Fruit fly (Drosophila melanogaster) whole organism, wandering third instar larva: Measurements from ENCODE around the gene bbg.

Experiments
- Abd-B ChIP-seq: fragments of >200 bp; optimal IDR thresholded peaks from 2 replicates; lab custom pipeline; 2017; ENCODE audit warnings: missing biosample characterization, missing genetic modification characterization
- CG32264 ChIP-seq: fragments of 200-800 bp; sonication (Bioruptor generic); optimal IDR thresholded peaks from 2 replicates; lab custom pipeline; 2016; ENCODE audit warnings: missing biosample characterization, missing genetic modification characterization
- Dif ChIP-seq: fragments of 200-275, 200-300 bp; sonication (Bioruptor generic); optimal IDR thresholded peaks from 2 replicates; lab custom pipeline; 2018; ENCODE audit warnings: missing biosample characterization, missing genetic modification characterization; ENCODE audit not compliant: partially characterized antibody
- GATAd ChIP-seq: sonication (Bioruptor generic); optimal IDR thresholded peaks from 2 replicates; lab custom pipeline; 2016; ENCODE audit warnings: missing biosample characterization, missing genetic modification characterization
- HLH106 ChIP-seq: fragments of 200-800 bp; optimal IDR thresholded peaks from 3 replicates; lab custom pipeline; 2019; ENCODE audit warnings: missing biosample characterization, mild to moderate bottlenecking, missing genetic modification characterization, moderate library complexity
- Hnf4 ChIP-seq: fragments of 200-800 bp; sonication (Bioruptor generic); optimal IDR thresholded peaks from 2 replicates; lab custom pipeline; 2016; ENCODE audit warnings: missing biosample characterization, mild to moderate bottlenecking, missing genetic modification characterization
- Hr78 ChIP-seq: fragments of >200 bp; optimal IDR thresholded peaks from 2 replicates; lab custom pipeline; 2017; ENCODE audit warnings: missing biosample characterization, missing genetic modification characterization
- Hr83 ChIP-seq: fragments of 200-300 bp; sonication (Bioruptor generic); optimal IDR thresholded peaks from 2 replicates; lab custom pipeline; 2016; ENCODE audit warnings: missing biosample characterization, mild to moderate bottlenecking, missing genetic modification characterization, moderate library complexity; ENCODE audit not compliant: poor library complexity, severe bottlenecking
- Jra ChIP-seq: sonication (Bioruptor generic); optimal IDR thresholded peaks from 2 replicates; lab custom pipeline; 2016; ENCODE audit warnings: missing biosample characterization, missing genetic modification characterization
- Myc ChIP-seq: fragments of >200 bp; optimal IDR thresholded peaks from 2 replicates; lab custom pipeline; 2017
- N ChIP-seq: fragments of >200 bp; optimal IDR thresholded peaks from 2 replicates; lab custom pipeline; 2018; ENCODE audit warnings: missing biosample characterization, missing external identifiers, missing genetic modification characterization
- OdsH ChIP-seq: fragments of 200-800 bp; sonication (Bioruptor generic); optimal IDR thresholded peaks from 2 replicates; lab custom pipeline; 2016; ENCODE audit warnings: missing biosample characterization, mild to moderate bottlenecking, missing genetic modification characterization
- Rel ChIP-seq, 2 experiments: fragments of 200-800 bp; sonication (Bioruptor generic) in 1 of 2; optimal IDR thresholded peaks; 2 replicates in 1 of 2; 3 replicates in 1 of 2; lab custom pipeline; 2016 to 2019; ENCODE audit warnings: mild to moderate bottlenecking in 2 of 2, missing biosample characterization in 2 of 2, missing genetic modification characterization in 2 of 2, moderate library complexity in 1 of 2
- Sp1 ChIP-seq: fragments of 200-800 bp; sonication (Bioruptor generic); optimal IDR thresholded peaks from 3 replicates; lab custom pipeline; 2019; ENCODE audit warnings: missing biosample characterization, mild to moderate bottlenecking, missing genetic modification characterization, moderate library complexity
- Vsx2 ChIP-seq: fragments of 200-300, 225-300 bp; sonication (Bioruptor generic); optimal IDR thresholded peaks from 2 replicates; lab custom pipeline; 2018; ENCODE audit warnings: missing biosample characterization, missing genetic modification characterization; ENCODE audit not compliant: partially characterized antibody
- br ChIP-seq: fragments of 200-800 bp; sonication (Bioruptor generic); optimal IDR thresholded peaks from 2 replicates; lab custom pipeline; 2016; ENCODE audit warnings: missing biosample characterization, missing genetic modification characterization
- brk ChIP-seq: fragments of 200-800 bp; sonication (Bioruptor generic); optimal IDR thresholded peaks from 2 replicates; lab custom pipeline; 2016; ENCODE audit warnings: missing biosample characterization, mild to moderate bottlenecking, missing genetic modification characterization
- dl ChIP-seq, 2 experiments: fragments of 175-275, 200-275 bp in 1 of 2; fragments of 200-275 bp in 1 of 2; sonication (Bioruptor generic); optimal IDR thresholded peaks; lab custom pipeline; 2018; ENCODE audit warnings: mild to moderate bottlenecking in 2 of 2, missing biosample characterization in 2 of 2, missing genetic modification characterization in 2 of 2, moderate library complexity in 2 of 2; ENCODE audit not compliant: partially characterized antibody in 2 of 2, insufficient read depth in 1 of 2
- dmrt93B ChIP-seq: fragments of 200-800 bp; sonication (Bioruptor generic); optimal IDR thresholded peaks from 2 replicates; lab custom pipeline; 2018; ENCODE audit warnings: missing biosample characterization, mild to moderate bottlenecking, missing genetic modification characterization
- ey ChIP-seq: fragments of 200-800 bp; sonication (Bioruptor generic); optimal IDR thresholded peaks from 2 replicates; lab custom pipeline; 2016; ENCODE audit warnings: missing biosample characterization, missing genetic modification characterization
- foxo ChIP-seq, 2 experiments: fragments of 200-800 bp; sonication (Bioruptor generic); optimal IDR thresholded peaks; 2 replicates in 1 of 2; 3 replicates in 1 of 2; lab custom pipeline; 2016 to 2017; ENCODE audit warnings: missing biosample characterization in 2 of 2, missing genetic modification characterization in 2 of 2
- fru ChIP-seq: fragments of 200-800 bp; sonication (Bioruptor generic); optimal IDR thresholded peaks from 3 replicates; lab custom pipeline; 2016; ENCODE audit warnings: missing biosample characterization, mild to moderate bottlenecking, missing genetic modification characterization
- h ChIP-seq: fragments of 200-800 bp; sonication (Bioruptor generic); optimal IDR thresholded peaks from 3 replicates; lab custom pipeline; 2016; ENCODE audit warnings: missing biosample characterization, mild to moderate bottlenecking, missing genetic modification characterization
- jim ChIP-seq: fragments of 175-275, 200-325 bp; sonication (Bioruptor generic); optimal IDR thresholded peaks from 2 replicates; lab custom pipeline; 2016; ENCODE audit warnings: missing biosample characterization, mild to moderate bottlenecking, missing genetic modification characterization
- pan ChIP-seq: fragments of >200 bp; optimal IDR thresholded peaks from 2 replicates; lab custom pipeline; 2017
- psq ChIP-seq: fragments of 200-800 bp; sonication (Bioruptor generic); optimal IDR thresholded peaks from 3 replicates; lab custom pipeline; 2017; ENCODE audit warnings: missing biosample characterization, mild to moderate bottlenecking, missing genetic modification characterization, moderate library complexity
- rgr ChIP-seq: fragments of 200-800 bp; sonication (Bioruptor generic); optimal IDR thresholded peaks from 3 replicates; lab custom pipeline; 2016; ENCODE audit warnings: missing biosample characterization, mild to moderate bottlenecking, missing genetic modification characterization
- sage ChIP-seq: fragments of 200-800 bp; sonication (Bioruptor generic); optimal IDR thresholded peaks from 2 replicates; lab custom pipeline; 2016; ENCODE audit warnings: missing biosample characterization, mild to moderate bottlenecking, missing genetic modification characterization
- tai ChIP-seq: sonication (Bioruptor generic); optimal IDR thresholded peaks from 2 replicates; lab custom pipeline; 2016; ENCODE audit warnings: missing biosample characterization, missing genetic modification characterization
- usp ChIP-seq: fragments of >200 bp; optimal IDR thresholded peaks from 2 replicates; lab custom pipeline; 2017; ENCODE audit warnings: missing biosample characterization, missing genetic modification characterization
- woc ChIP-seq: sonication (Bioruptor generic); optimal IDR thresholded peaks from 2 replicates; lab custom pipeline; 2016; ENCODE audit warnings: missing biosample characterization, mild to moderate bottlenecking, missing genetic modification characterization

The bbg gene

DNA sequence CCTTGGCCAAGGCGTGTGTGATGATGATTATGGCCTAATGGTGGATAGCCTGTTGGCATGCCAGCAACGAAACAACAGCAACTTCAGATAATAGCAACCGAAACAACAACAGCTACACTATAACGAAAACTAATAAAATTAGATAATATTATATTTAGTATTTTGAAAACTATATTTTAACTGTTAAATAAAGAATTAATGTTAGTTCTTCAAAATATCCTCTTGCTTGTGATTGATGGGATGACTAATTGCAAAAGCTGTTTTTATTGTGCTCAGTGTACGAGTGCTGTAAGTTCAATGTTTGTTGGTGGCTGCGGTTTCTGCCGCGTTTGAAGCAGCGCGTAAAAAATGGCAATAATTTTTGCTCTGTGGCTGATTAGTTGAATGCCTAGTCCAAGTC, 73.8 kb downstream of the bbg start:
- TF ChIP-seq Sp1 (GFP tag; lab: Kevin White, UChicago), result no peak

dm6 chr3L:14461065-14461464, 75.0 kb downstream of the bbg start:
- TF ChIP-seq GATAd (GFP tag; lab: Kevin White, UChicago), result no peak

dm6 chr3L:14456898-14457297, 79.2 kb downstream of the bbg start:
- TF ChIP-seq h (GFP tag; lab: Kevin White, UChicago) (no peak), woc (GFP tag; lab: Kevin White, UChicago) (no peak), usp (GFP tag; lab: Kevin White, UChicago) (no peak), Jra (no peak), fru (GFP tag; lab: Kevin White, UChicago) (no peak)

DNA sequence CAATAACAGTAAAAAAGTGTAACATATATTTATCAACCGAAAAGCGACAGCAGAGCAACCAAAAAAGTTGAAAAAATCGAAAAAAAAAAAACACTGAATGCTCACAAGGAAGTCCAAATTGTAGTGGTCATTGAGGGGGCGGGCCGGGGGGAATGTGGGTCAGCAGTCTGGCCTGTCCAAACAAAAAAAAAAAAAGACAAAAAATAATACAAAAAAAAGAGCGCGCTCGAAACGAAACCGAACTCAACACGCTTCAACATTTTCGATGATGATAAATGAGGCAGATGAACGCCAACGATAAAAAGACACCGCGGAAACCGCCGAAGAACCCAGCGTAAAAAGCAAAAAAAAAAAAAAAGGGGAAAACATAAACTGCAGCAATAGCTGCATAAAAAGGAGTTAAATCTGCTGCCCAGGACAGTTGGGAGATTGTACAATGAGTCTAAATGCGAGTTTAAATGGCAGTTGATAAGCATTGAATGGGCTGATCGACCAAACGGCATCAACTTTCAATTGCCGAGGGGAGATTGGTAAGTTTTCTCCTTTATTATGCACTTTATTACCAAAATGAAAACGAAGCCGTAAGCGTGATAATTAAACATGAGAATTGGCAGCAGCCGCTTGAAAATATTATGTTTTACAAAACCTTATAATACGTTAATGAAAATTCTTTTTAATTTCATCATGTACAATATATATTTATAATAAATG, 80.0 kb downstream of the bbg start:
- TF ChIP-seq Hr78 (no peak), psq (no peak), rgr (GFP tag; lab: Kevin White, UChicago) (no peak), jim (GFP tag; lab: Kevin White, UChicago) (peak; percentile 19), Abd-B (no peak), Hr83 (GFP tag; lab: Kevin White, UChicago) (no peak)
- TF ChIP-seq, all 38 proteins: peak for 1

dm6 chr3L:14454716-14455115, 81.4 kb downstream of the bbg start:
- TF ChIP-seq jim (GFP tag; lab: Kevin White, UChicago) (no peak), h (GFP tag; lab: Kevin White, UChicago) (no peak), sage (GFP tag; lab: Kevin White, UChicago) (no peak), pan (lab: Kevin White, UChicago) (no peak), Sp1 (GFP tag; lab: Kevin White, UChicago) (no peak), Vsx2 (GFP tag; lab: Kevin White, UChicago) (no peak), tai (GFP tag; lab: Kevin White, UChicago) (no peak), N (GFP tag; lab: Kevin White, UChicago) (no peak), dl (GFP tag; optimal IDR thresholded peaks at IDR 0.05; lab: Kevin White, UChicago; ENCODE audit: insufficient read depth in 1 of 2, partially characterized antibody in 2 of 2) (no peak), Dif (GFP tag; lab: Kevin White, UChicago) (no peak), foxo (GFP tag; optimal IDR thresholded peaks at IDR 0.05; lab: Kevin White, UChicago) (no peak), rgr (GFP tag; lab: Kevin White, UChicago) (no peak), Hr78 (no peak)

DNA sequence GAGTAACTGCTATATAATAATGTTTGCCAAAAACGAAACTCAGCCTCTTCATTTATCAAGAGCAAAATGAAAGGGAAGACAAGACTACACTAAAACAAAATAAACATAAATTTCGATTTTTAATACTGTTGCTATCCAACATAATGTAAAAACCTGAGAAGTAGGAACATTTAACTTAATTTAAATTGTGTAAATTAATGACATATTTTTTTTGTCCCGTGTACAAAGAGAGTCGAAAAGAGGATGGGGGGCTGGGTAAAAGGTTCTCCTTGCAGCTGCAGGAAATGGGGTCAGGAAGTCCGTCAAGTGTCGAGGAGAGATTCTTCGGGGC, 82.9 kb downstream of the bbg start:
- TF ChIP-seq fru (GFP tag; lab: Kevin White, UChicago), result peak; percentile 64
- peak; percentile 57 for TF ChIP-seq OdsH
- TF ChIP-seq rgr (GFP tag; lab: Kevin White, UChicago), result peak; percentile 41
- peak in 1 of 2 experiments; percentile 65 for TF ChIP-seq foxo (GFP tag; optimal IDR thresholded peaks at IDR 0.05; lab: Kevin White, UChicago)
- TF ChIP-seq Myc (lab: Kevin White, UChicago), result no peak
- TF ChIP-seq woc (GFP tag; lab: Kevin White, UChicago), result peak; percentile 70
- no peak for TF ChIP-seq GATAd (GFP tag; lab: Kevin White, UChicago)
- TF ChIP-seq Hr78, result no peak
- TF ChIP-seq br, result peak; percentile 47
- TF ChIP-seq Sp1 (GFP tag; lab: Kevin White, UChicago), result peak; percentile 19
- TF ChIP-seq Hr83 (GFP tag; lab: Kevin White, UChicago), result no peak
- peak; percentile 10 for TF ChIP-seq brk (GFP tag; lab: Kevin White, UChicago)
- no peak for TF ChIP-seq Rel (GFP tag; optimal IDR thresholded peaks at IDR 0.05; lab: Kevin White, UChicago)
- TF ChIP-seq Rel (tag; optimal IDR thresholded peaks at IDR 0.05; lab: Kevin White, UChicago), result no peak
- TF ChIP-seq HLH106 (tag; lab: Kevin White, UChicago), result peak; percentile 47
- TF ChIP-seq CG32264 (GFP tag; lab: Kevin White, UChicago), result peak; percentile 24
- peak; percentile 37 for TF ChIP-seq psq
- peak; percentile 48 for TF ChIP-seq ey (GFP tag; lab: Kevin White, UChicago)
- TF ChIP-seq Hnf4 (GFP tag; lab: Kevin White, UChicago), result peak; percentile 41
- no peak for TF ChIP-seq dmrt93B (GFP tag; lab: Kevin White, UChicago)
- TF ChIP-seq Jra, result no peak
- TF ChIP-seq h (GFP tag; lab: Kevin White, UChicago), result peak; percentile 59
